Worm (Caenorhabditis elegans): ENCODE measurements around the gene srxa-4.
A peak's percentile ranks its signal among the peaks of the same experiment; 100 is the strongest.

The srxa-4 gene

ce11 chrV:7424336-7424735 is 4.1 kb downstream of the srxa-4 start, which contains the start of gene F18E3.10:
F18E3.10 (minus strand) TSS chrV:7424436.
- no peak for TF ChIP-seq skn-1 (tag; optimal IDR thresholded peaks at IDR 0.05)
- TF ChIP-seq pha-4 (tag; optimal IDR thresholded peaks at IDR 0.05) = no peak

- TF ChIP-seq unc-39 (tag; optimal IDR thresholded peaks at IDR 0.05) = no peak
Measured at ce11 chrV:7426594-7426993, 6.3 kb downstream of the srxa-4 start, which contains the start of gene srw-68. srw-68 (minus strand) TSS chrV:7426694.

ce11 chrV:7428880-7429279 is 8.6 kb downstream of the srxa-4 start, which contains the start of gene srw-69:
srw-69 (minus strand) TSS chrV:7428980.
- no peak for TF ChIP-seq jun-1 (tag; optimal IDR thresholded peaks at IDR 0.05)
- TF ChIP-seq nhr-76 (tag; optimal IDR thresholded peaks at IDR 0.05) = no peak
- TF ChIP-seq unc-62 (GFP tag; optimal IDR thresholded peaks at IDR 0.05) = no peak
- TF ChIP-seq hmg-11 (tag; optimal IDR thresholded peaks at IDR 0.05) = no peak
- no peak for TF ChIP-seq ceh-16 (tag; optimal IDR thresholded peaks at IDR 0.05)
- TF ChIP-seq unc-39 (tag; optimal IDR thresholded peaks at IDR 0.05) = no peak
- no peak for TF ChIP-seq daf-12 (tag; optimal IDR thresholded peaks at IDR 0.05)
- no peak for TF ChIP-seq ztf-4 (tag; optimal IDR thresholded peaks at IDR 0.05)
- TF ChIP-seq aly-2 (tag; optimal IDR thresholded peaks at IDR 0.05) = no peak
- TF ChIP-seq nhr-12 (tag; optimal IDR thresholded peaks at IDR 0.05) = no peak
- TF ChIP-seq egl-27 (tag; optimal IDR thresholded peaks at IDR 0.05) = no peak
- no peak for TF ChIP-seq lin-39 (tag; optimal IDR thresholded peaks at IDR 0.05)
- no peak for TF ChIP-seq lin-15B (tag; optimal IDR thresholded peaks at IDR 0.05)

- no peak for TF ChIP-seq nhr-76 (tag; optimal IDR thresholded peaks at IDR 0.05)
- no peak for TF ChIP-seq ceh-28 (tag; optimal IDR thresholded peaks at IDR 0.05)
- TF ChIP-seq nhr-67 (tag; optimal IDR thresholded peaks at IDR 0.05) = no peak
- TF ChIP-seq daf-12 (tag; optimal IDR thresholded peaks at IDR 0.05) = no peak
- TF ChIP-seq nhr-43 (tag; optimal IDR thresholded peaks at IDR 0.05; ENCODE audit: poor library complexity, severe bottlenecking) = no peak
- TF ChIP-seq nhr-237 (tag; optimal IDR thresholded peaks at IDR 0.05) = no peak
- TF ChIP-seq nhr-77 (tag; optimal IDR thresholded peaks at IDR 0.05) = no peak
- no peak for TF ChIP-seq pha-4 (tag; optimal IDR thresholded peaks at IDR 0.05)
- TF ChIP-seq aly-2 (tag; optimal IDR thresholded peaks at IDR 0.05) = no peak
- no peak for TF ChIP-seq snpc-4 (tag; optimal IDR thresholded peaks at IDR 0.05)
- TF ChIP-seq elt-2 (tag; optimal IDR thresholded peaks at IDR 0.05) = no peak
- TF ChIP-seq mml-1 (tag; optimal IDR thresholded peaks at IDR 0.05) = no peak
- no peak for TF ChIP-seq mdl-1 (tag; optimal IDR thresholded peaks at IDR 0.05)
Measured at ce11 chrV:7431016-7431415, 10.8 kb downstream of the srxa-4 start, which contains the start of gene srw-71. srw-71 (minus strand) TSS chrV:7431116.

ce11 chrV:7432441-7433146 is 12.3 kb downstream of the srxa-4 start:
- TF ChIP-seq R02D3.7 (tag; optimal IDR thresholded peaks at IDR 0.05) = no peak
- TF ChIP-seq nhr-43 (tag; optimal IDR thresholded peaks at IDR 0.05; ENCODE audit: poor library complexity, severe bottlenecking) = peak; percentile 70
- TF ChIP-seq daf-12 (tag; optimal IDR thresholded peaks at IDR 0.05) = no peak
- TF ChIP-seq ceh-9 (tag; optimal IDR thresholded peaks at IDR 0.05) = no peak
- TF ChIP-seq lsy-12 (tag; optimal IDR thresholded peaks at IDR 0.05) = peak; percentile 24
- no peak for TF ChIP-seq elt-1 (tag; optimal IDR thresholded peaks at IDR 0.05)
- peak; percentile 42 for TF ChIP-seq elt-2 (tag; optimal IDR thresholded peaks at IDR 0.05)
- TF ChIP-seq tbx-2 (tag; optimal IDR thresholded peaks at IDR 0.05) = no peak
- TF ChIP-seq elt-3 (tag; optimal IDR thresholded peaks at IDR 0.05) = no peak
- no peak for TF ChIP-seq sea-2 (GFP tag; optimal IDR thresholded peaks at IDR 0.05)
- TF ChIP-seq lin-15B (tag; optimal IDR thresholded peaks at IDR 0.05) = no peak
- TF ChIP-seq ama-1 (optimal IDR thresholded peaks at IDR 0.05) = peak; percentile 76
- no peak for TF ChIP-seq snpc-4 (tag; optimal IDR thresholded peaks at IDR 0.05)
- TF ChIP-seq ztf-4 (tag; optimal IDR thresholded peaks at IDR 0.05) = no peak
- no peak for TF ChIP-seq mml-1 (tag; optimal IDR thresholded peaks at IDR 0.05)
- TF ChIP-seq eor-1 (tag; optimal IDR thresholded peaks at IDR 0.05) = no peak
- no peak for TF ChIP-seq nhr-237 (tag; optimal IDR thresholded peaks at IDR 0.05)
- no peak for TF ChIP-seq jun-1 (tag; optimal IDR thresholded peaks at IDR 0.05)
- TF ChIP-seq nhr-23 (tag; optimal IDR thresholded peaks at IDR 0.05) = peak; percentile 6
- no peak for TF ChIP-seq aly-2 (tag; optimal IDR thresholded peaks at IDR 0.05)
- TF ChIP-seq nhr-28 (tag; optimal IDR thresholded peaks at IDR 0.05) = no peak
- no peak for TF ChIP-seq ZK546.5 (tag; optimal IDR thresholded peaks at IDR 0.05)
- no peak for TF ChIP-seq skn-1 (tag; optimal IDR thresholded peaks at IDR 0.05)

Data from whole organism, L3 larva.